Worm (Caenorhabditis elegans): Measurements from ENCODE around the gene col-168.

Gene col-168

DNA sequence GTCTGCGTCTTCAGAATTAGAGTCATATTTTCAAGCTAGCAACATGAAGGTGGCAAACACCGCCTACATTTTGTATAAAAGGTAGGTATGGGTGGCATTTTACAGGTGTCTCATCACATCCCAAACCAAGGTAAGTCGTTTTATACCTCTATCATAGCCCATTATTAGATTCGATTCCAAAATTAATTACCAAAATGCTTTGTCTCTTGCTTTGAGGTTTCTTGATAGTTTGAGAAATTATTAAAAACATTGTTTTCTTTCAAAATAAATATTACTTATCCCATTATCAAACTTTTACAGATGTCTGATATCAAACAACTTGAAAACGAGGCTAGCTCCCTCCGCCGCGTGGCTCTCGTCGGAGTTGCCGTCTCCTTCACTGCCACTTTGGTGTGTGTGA, at the start of gene col-168:
Gene col-168 (plus strand): TSS at position 301 of the 400 bp plus-strand sequence.
- no peak for TF ChIP-seq fkh-10 (GFP tag; optimal IDR thresholded peaks at IDR 0.05)
- TF ChIP-seq nhr-42 (GFP tag; IDR thresholded peaks at IDR 0.05), result no peak
- no peak for TF ChIP-seq tag-97 (GFP tag; IDR thresholded peaks at IDR 0.05)
- no peak for TF ChIP-seq pqm-1 (tag; optimal IDR thresholded peaks at IDR 0.05)
- TF ChIP-seq mes-2 (tag; optimal IDR thresholded peaks at IDR 0.05; ENCODE audit: poor library complexity, severe bottlenecking), result no peak
- TF ChIP-seq D1046.2 (GFP tag; IDR thresholded peaks at IDR 0.05), result no peak
- no peak for TF ChIP-seq ceh-28 (tag; optimal IDR thresholded peaks at IDR 0.05)
- TF ChIP-seq hlh-30 (tag; optimal IDR thresholded peaks at IDR 0.05; ENCODE audit: insufficient read depth), result no peak
- TF ChIP-seq ama-1 (optimal IDR thresholded peaks at IDR 0.05), result no peak
- no peak for TF ChIP-seq Y105C5A.15 (GFP tag; IDR thresholded peaks at IDR 0.05)
- TF ChIP-seq hmg-1.1 (GFP tag; IDR thresholded peaks at IDR 0.05), result no peak
- TF ChIP-seq nhr-41 (GFP tag; IDR thresholded peaks at IDR 0.05), result no peak
- no peak for TF ChIP-seq aly-2 (tag; optimal IDR thresholded peaks at IDR 0.05)
- TF ChIP-seq zip-11 (GFP tag; IDR thresholded peaks at IDR 0.05), result no peak
- TF ChIP-seq lin-38 (GFP tag; IDR thresholded peaks at IDR 0.05), result no peak

DNA sequence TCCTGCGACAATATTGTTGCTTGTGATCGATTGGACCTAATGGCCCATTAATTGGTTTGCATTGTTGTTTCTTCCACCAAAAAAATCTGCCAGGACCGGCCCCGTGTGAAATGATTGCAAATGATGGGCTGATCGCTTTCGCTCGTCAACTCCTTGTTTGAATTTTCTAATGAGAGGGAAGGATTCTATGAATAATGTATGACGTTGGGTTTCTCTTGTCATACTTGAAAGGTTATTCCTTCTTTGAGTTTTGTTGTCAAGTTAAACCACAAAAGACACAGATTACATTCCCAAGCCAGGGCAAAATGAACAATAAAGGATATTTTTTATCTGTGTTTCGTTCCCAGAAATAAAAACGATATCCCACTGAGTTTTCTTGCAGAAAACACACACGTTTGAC, 49.5 kb upstream of the col-168 start:
- TF ChIP-seq aha-1 (tag) (peak; percentile 95), lin-38 (GFP tag; IDR thresholded peaks at IDR 0.05) (no peak), Y5F2A.4 (GFP tag; optimal IDR thresholded peaks at IDR 0.05) (no peak), hif-1 (tag; optimal IDR thresholded peaks at IDR 0.05) (no peak)

DNA sequence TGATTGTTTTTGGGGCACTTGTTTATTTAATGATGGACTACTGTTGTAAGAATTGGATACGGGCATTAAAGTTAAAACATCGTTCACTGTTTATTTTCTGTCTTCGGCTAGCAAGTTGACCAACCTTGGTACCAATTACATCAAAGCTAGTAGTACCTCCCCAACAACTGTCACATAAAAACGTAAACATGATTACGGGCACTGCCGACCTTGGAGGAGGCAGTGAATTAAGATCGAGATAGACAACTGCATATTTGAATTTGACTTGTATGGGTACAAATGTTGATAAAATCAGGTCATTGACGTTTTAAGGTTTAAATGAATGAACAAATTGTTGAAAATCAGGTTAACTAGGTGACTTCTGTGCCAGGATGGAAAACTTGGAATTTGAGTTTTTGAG, 48.9 kb upstream of the col-168 start:
- TF ChIP-seq ztf-7 (tag; optimal IDR thresholded peaks at IDR 0.05) (no peak), daf-16 (GFP tag; optimal IDR thresholded peaks at IDR 0.05) (no peak), daf-16 (tag; optimal IDR thresholded peaks at IDR 0.05) (no peak), ceh-28 (tag; optimal IDR thresholded peaks at IDR 0.05) (no peak), saeg-2 (GFP tag; IDR thresholded peaks at IDR 0.05) (no peak), Y105C5A.15 (GFP tag; IDR thresholded peaks at IDR 0.05) (no peak), R02D3.7 (tag; optimal IDR thresholded peaks at IDR 0.05) (no peak), hlh-11 (tag; optimal IDR thresholded peaks at IDR 0.05) (no peak), pha-4 (GFP tag; IDR thresholded peaks at IDR 0.05) (no peak), pha-4 (tag; optimal IDR thresholded peaks at IDR 0.05) (no peak), mxl-3 (GFP tag; optimal IDR thresholded peaks at IDR 0.05) (no peak), egl-43 (GFP tag; IDR thresholded peaks at IDR 0.05) (no peak), F44E2.7 (GFP tag; IDR thresholded peaks at IDR 0.05) (no peak), nhr-76 (tag; optimal IDR thresholded peaks at IDR 0.05) (no peak), nhr-41 (GFP tag; IDR thresholded peaks at IDR 0.05) (no peak), gei-8 (GFP tag; optimal IDR thresholded peaks at IDR 0.05) (no peak), dmd-6 (GFP tag; IDR thresholded peaks at IDR 0.05) (no peak), zip-11 (GFP tag; IDR thresholded peaks at IDR 0.05) (no peak), cey-2 (tag; optimal IDR thresholded peaks at IDR 0.05; ENCODE audit: borderline replicate concordance, insufficient read depth) (no peak), fos-1 (tag; optimal IDR thresholded peaks at IDR 0.05) (no peak)

DNA sequence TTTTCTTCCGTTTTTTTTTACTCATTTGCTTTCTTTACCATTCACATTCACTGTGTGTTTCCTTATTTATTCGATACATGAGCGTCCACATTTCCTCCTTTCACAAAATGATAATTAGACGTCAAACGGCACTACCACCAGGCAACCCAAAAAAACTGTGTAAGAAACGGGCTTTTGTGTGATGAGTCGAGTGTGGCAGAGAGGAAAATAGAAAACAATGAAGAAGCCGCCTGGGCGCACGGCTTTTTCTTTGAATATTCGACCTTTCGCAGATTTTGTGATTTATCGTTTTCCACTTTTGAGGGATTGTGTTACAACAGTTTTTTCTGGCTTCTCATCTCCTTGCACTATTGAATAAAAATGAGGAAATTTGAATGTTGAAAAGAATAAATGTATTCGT, 47.9 kb upstream of the col-168 start:
- TF ChIP-seq lin-38 (GFP tag; IDR thresholded peaks at IDR 0.05) (no peak), fos-1 (tag; optimal IDR thresholded peaks at IDR 0.05) (no peak), spr-3 (GFP tag; optimal IDR thresholded peaks at IDR 0.05) (no peak), skn-1 (tag; optimal IDR thresholded peaks at IDR 0.05) (no peak), mxl-3 (GFP tag; optimal IDR thresholded peaks at IDR 0.05) (no peak), aha-1 (tag) (peak; percentile 82)

DNA sequence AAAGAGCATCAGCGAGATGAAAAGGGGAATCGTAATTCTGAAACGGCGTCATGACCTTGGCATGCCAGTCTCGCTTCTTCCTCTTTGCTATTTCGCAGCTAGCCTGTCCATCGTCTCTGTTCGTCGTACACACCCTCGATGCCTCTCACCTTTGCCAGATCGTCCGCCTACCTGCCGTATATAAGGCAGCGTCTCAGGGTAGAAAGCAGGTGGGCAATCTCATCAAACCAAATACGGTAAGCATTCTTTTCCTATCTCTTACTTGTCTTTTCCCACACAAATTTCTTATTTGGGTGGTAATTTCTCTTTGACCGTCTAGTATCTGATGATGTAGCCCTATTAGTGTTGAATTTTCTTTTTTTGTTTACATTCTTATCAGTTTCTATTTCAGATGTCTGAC, 46.6 kb upstream of the col-168 start, which contains the start of gene col-166:
Gene col-166 (plus strand): TSS at position 392 of the 400 bp plus-strand sequence.
- TF ChIP-seq set-16 (GFP tag; IDR thresholded peaks at IDR 0.05) (no peak), mdl-1 (tag; optimal IDR thresholded peaks at IDR 0.05) (peak in 1 of 2 experiments; percentile 6), lim-7 (GFP tag; IDR thresholded peaks at IDR 0.05) (0 out of 2 replicates have a peak, but pooled peaks have one; percentile 20), ZK337.2 (GFP tag; IDR thresholded peaks at IDR 0.05) (no peak), mxl-3 (GFP tag; optimal IDR thresholded peaks at IDR 0.05) (peak; percentile 22), ama-1 (optimal IDR thresholded peaks at IDR 0.05) (peak; percentile 75), hlh-30 (tag; optimal IDR thresholded peaks at IDR 0.05; ENCODE audit: insufficient read depth) (no peak), mep-1 (tag; optimal IDR thresholded peaks at IDR 0.05) (peak; percentile 32), nhr-77 (tag; optimal IDR thresholded peaks at IDR 0.05) (no peak), hlh-11 (tag; optimal IDR thresholded peaks at IDR 0.05) (peak; percentile 41), snpc-1.2 (GFP tag; IDR thresholded peaks at IDR 0.05) (no peak), rbr-2 (tag; optimal IDR thresholded peaks at IDR 0.05) (peak; percentile 11), T26A8.4 (GFP tag; IDR thresholded peaks at IDR 0.05) (no peak)
